Fruit fly (Drosophila melanogaster) whole organism, prepupa: ENCODE data around the gene CG9467.

ENCODE experiments used
- CG15336 ChIP-seq: fragments of 200-800 bp; sonication (Bioruptor generic); IDR thresholded peaks from 2 replicates; pipeline ENCODE4 v1.3.6; 2022; ENCODE audit warnings: missing biosample characterization, missing genetic modification characterization
- CG16779 ChIP-seq: fragments of 200-800 bp; sonication (Bioruptor generic); optimal IDR thresholded peaks from 3 replicates; lab custom pipeline; 2017; ENCODE audit warnings: missing biosample characterization, mild to moderate bottlenecking, missing genetic modification characterization
- CG6163 ChIP-seq: fragments of 200-800 bp; sonication (Bioruptor generic); IDR thresholded peaks from 3 replicates; pipeline ENCODE4 v1.3.6; 2022; ENCODE audit warnings: missing biosample characterization, missing genetic modification characterization
- CG6854 ChIP-seq: fragments of 200-800 bp; sonication (Bioruptor generic); optimal IDR thresholded peaks from 2 replicates; lab custom pipeline; 2017; ENCODE audit warnings: missing biosample characterization, mild to moderate bottlenecking, missing genetic modification characterization
- CG8319 ChIP-seq: fragments of 200-800 bp; sonication (Bioruptor generic); optimal IDR thresholded peaks from 3 replicates; lab custom pipeline; 2016; ENCODE audit warnings: missing biosample characterization, missing genetic modification characterization
- CG8632 ChIP-seq: fragments of 200-800 bp; sonication (Bioruptor generic); optimal IDR thresholded peaks from 3 replicates; lab custom pipeline; 2016; ENCODE audit warnings: missing biosample characterization, missing genetic modification characterization
- Gug ChIP-seq: fragments of 200-800 bp; sonication (Bioruptor generic); IDR thresholded peaks from 2 replicates; pipeline ENCODE4 v1.3.6; 2022; ENCODE audit warnings: missing biosample characterization, missing genetic modification characterization
- Hr39 ChIP-seq: fragments of 200-800 bp; sonication (Bioruptor generic); optimal IDR thresholded peaks from 2 replicates; lab custom pipeline; 2016; ENCODE audit warnings: missing biosample characterization, missing genetic modification characterization
- Lpt ChIP-seq: fragments of 200-800 bp; sonication (Bioruptor generic); optimal IDR thresholded peaks from 3 replicates; lab custom pipeline; 2016; ENCODE audit warnings: missing biosample characterization, missing genetic modification characterization
- Sox102F ChIP-seq: fragments of 200-800 bp; sonication (Bioruptor generic); optimal IDR thresholded peaks from 2 replicates; lab custom pipeline; 2016; ENCODE audit warnings: missing biosample characterization, mild to moderate bottlenecking, missing genetic modification characterization
- achi ChIP-seq: fragments of 200-800 bp; sonication (Bioruptor generic); optimal IDR thresholded peaks from 3 replicates; lab custom pipeline; 2016; ENCODE audit warnings: missing biosample characterization, missing genetic modification characterization

dm6 chr3R:9771519-9771972, 29.3 kb downstream of the CG9467 start, which contains the start of gene CG9471:
- TF ChIP-seq CG16779 (peak; percentile 85), CG8632 (peak; percentile 96), Gug (GFP tag; lab: Robert Waterston, UW) (peak; percentile 91), Sox102F (GFP tag; lab: Kevin White, UChicago) (peak; percentile 97), achi (GFP tag; lab: Kevin White, UChicago) (peak; percentile 95), Lpt (peak; percentile 87), CG15336 (peak; percentile 96), Hr39 (GFP tag; lab: Kevin White, UChicago) (peak; percentile 97), CG8319 (GFP tag; lab: Kevin White, UChicago) (peak; percentile 91), CG6854 (GFP tag; lab: Kevin White, UChicago) (peak; percentile 87), CG6163 (GFP tag; lab: Robert Waterston, UW) (peak; percentile 97)
